Worm (Caenorhabditis elegans) whole organism, young adult: ENCODE measurements around the gene ndub-3.

Source experiments
- B0019.2 ChIP-seq: fragments of 200-800 bp; sonication (Bioruptor generic); conservative IDR thresholded peaks from 2 replicates; pipeline ENCODE4 v1.3.6; 2022; ENCODE audit warnings: missing genetic modification reagents, missing genetic modification characterization, missing compliant biosample characterization
- F33H1.4 ChIP-seq: fragments of 200-800 bp; sonication (Bioruptor generic); IDR thresholded peaks from 2 replicates; pipeline ENCODE4 v1.3.6; 2022; ENCODE audit warnings: missing genetic modification reagents, missing genetic modification characterization, missing compliant biosample characterization
- F37B4.10 ChIP-seq: fragments of 200-800 bp; sonication (Bioruptor generic); IDR thresholded peaks from 2 replicates; pipeline ENCODE4 v1.3.6; 2022; ENCODE audit warnings: missing genetic modification characterization, missing compliant biosample characterization
- F39B2.1 ChIP-seq: fragments of 200-800 bp; sonication (Bioruptor generic); IDR thresholded peaks from 2 replicates; pipeline ENCODE4 v1.3.6; 2022; ENCODE audit warnings: missing genetic modification reagents, missing genetic modification characterization, missing compliant biosample characterization
- F55B11.4 ChIP-seq: sonication (generic microtip); optimal IDR thresholded peaks from 2 replicates; lab custom pipeline; 2016; ENCODE audit warnings: missing compliant biosample characterization, missing genetic modification characterization, borderline replicate concordance; ENCODE audit not compliant: insufficient read depth
- F57A8.1 ChIP-seq: fragments of 200-800 bp; sonication (Bioruptor generic); optimal IDR thresholded peaks from 2 replicates; lab custom pipeline; 2018; ENCODE audit warnings: mild to moderate bottlenecking, missing genetic modification characterization, moderate library complexity, missing compliant biosample characterization
- K11D2.4 ChIP-seq: fragments of 200-800 bp; sonication (Bioruptor generic); IDR thresholded peaks from 2 replicates; pipeline ENCODE4 v1.3.6; 2022; ENCODE audit warnings: missing genetic modification reagents, missing genetic modification characterization, missing compliant biosample characterization
- Y53F4B.3 ChIP-seq: fragments of 200-800 bp; sonication (Bioruptor generic); IDR thresholded peaks from 2 replicates; pipeline ENCODE4 v1.3.6; 2022; ENCODE audit warnings: missing genetic modification reagents, missing genetic modification characterization, missing compliant biosample characterization
- Y67H2A.10 ChIP-seq: fragments of 200-800 bp; sonication (Bioruptor generic); conservative IDR thresholded peaks from 2 replicates; pipeline ENCODE4 v1.3.6; 2022; ENCODE audit warnings: missing genetic modification reagents, missing genetic modification characterization, missing compliant biosample characterization
- Y79H2A.3 ChIP-seq: fragments of 200-800 bp; sonication (Bioruptor generic); conservative IDR thresholded peaks from 2 replicates; pipeline ENCODE4 v1.3.6; 2022; ENCODE audit warnings: missing genetic modification reagents, missing genetic modification characterization, missing compliant biosample characterization
- ama-1 ChIP-seq, 3 experiments: fragments of 150-350 bp in 1 of 3; sonication (generic microtip) in 2 of 3; optimal IDR thresholded peaks; 2 replicates each; lab custom pipeline; 2014 to 2018; ENCODE audit warnings: missing biosample characterization in 2 of 3, missing genetic modification characterization in 2 of 3, missing genetic modification reagents in 2 of 3
- atf-7 ChIP-seq: sonication (generic microtip); optimal IDR thresholded peaks from 2 replicates; lab custom pipeline; 2017; ENCODE audit warnings: mild to moderate bottlenecking, missing genetic modification characterization, missing compliant biosample characterization
- athp-1 ChIP-seq: sonication (generic microtip); optimal IDR thresholded peaks from 2 replicates; lab custom pipeline; 2017; ENCODE audit warnings: mild to moderate bottlenecking, missing genetic modification characterization, missing compliant biosample characterization
- bed-1 ChIP-seq: fragments of 200-800 bp; sonication (Bioruptor generic); IDR thresholded peaks from 2 replicates; pipeline ENCODE4 v1.3.6; 2022; ENCODE audit warnings: missing genetic modification reagents, missing genetic modification characterization, missing compliant biosample characterization
- ccch-3 ChIP-seq: fragments of 200-800 bp; sonication (Bioruptor generic); optimal IDR thresholded peaks from 2 replicates; lab custom pipeline; 2018; ENCODE audit warnings: mild to moderate bottlenecking, missing genetic modification characterization, missing compliant biosample characterization
- ceh-40 ChIP-seq: fragments of 200-800 bp; sonication (Bioruptor generic); IDR thresholded peaks from 2 replicates; pipeline ENCODE4 v1.3.6; 2022; ENCODE audit warnings: missing genetic modification characterization, missing compliant biosample characterization
- ceh-58 ChIP-seq: fragments of 200-800 bp; sonication (Bioruptor generic); IDR thresholded peaks from 2 replicates; pipeline ENCODE4 v1.3.6; 2022; ENCODE audit warnings: missing genetic modification characterization, missing compliant biosample characterization
- ceh-79 ChIP-seq: sonication (generic microtip); optimal IDR thresholded peaks from 2 replicates; lab custom pipeline; 2017; ENCODE audit warnings: mild to moderate bottlenecking, missing genetic modification characterization, missing compliant biosample characterization
- chd-7 ChIP-seq: sonication (generic microtip); optimal IDR thresholded peaks from 2 replicates; lab custom pipeline; 2016; ENCODE audit warnings: mild to moderate bottlenecking, missing genetic modification characterization, moderate library complexity, missing compliant biosample characterization
- dox-1 ChIP-seq: fragments of 200-800 bp; sonication (Bioruptor generic); IDR thresholded peaks from 2 replicates; pipeline ENCODE4 v1.3.6; 2022; ENCODE audit warnings: missing genetic modification reagents, missing genetic modification characterization, missing compliant biosample characterization
- efl-1 ChIP-seq: fragments of 150-350 bp; optimal IDR thresholded peaks from 2 replicates; lab custom pipeline; 2014; ENCODE audit warnings: missing biosample characterization, missing genetic modification reagents, missing genetic modification characterization
- hmg-1.2 ChIP-seq: fragments of 200-800 bp; sonication (Bioruptor generic); IDR thresholded peaks from 2 replicates; pipeline ENCODE4 v1.3.6; 2022; ENCODE audit warnings: missing genetic modification reagents, missing genetic modification characterization, missing compliant biosample characterization
- hsf-1 ChIP-seq: fragments of 200-800 bp; sonication (Bioruptor generic); IDR thresholded peaks from 2 replicates; pipeline ENCODE4 v1.3.6; 2022; ENCODE audit warnings: missing genetic modification reagents, missing genetic modification characterization, missing compliant biosample characterization
- lin-40 ChIP-seq: sonication (generic microtip); optimal IDR thresholded peaks from 2 replicates; lab custom pipeline; 2016; ENCODE audit warnings: missing genetic modification characterization, mild to moderate bottlenecking, missing compliant biosample characterization, missing genotype, missing genetic modification reagents
- lir-1 ChIP-seq: fragments of 200-800 bp; sonication (Bioruptor generic); conservative IDR thresholded peaks from 2 replicates; pipeline ENCODE4 v1.3.6; 2022; ENCODE audit warnings: missing genetic modification reagents, missing genetic modification characterization, missing compliant biosample characterization
- madf-3 ChIP-seq: fragments of 200-800 bp; sonication (Bioruptor generic); IDR thresholded peaks from 2 replicates; pipeline ENCODE4 v1.3.6; 2022; ENCODE audit warnings: missing genetic modification reagents, missing genetic modification characterization, missing compliant biosample characterization
- mcd-1 ChIP-seq: fragments of 200-800 bp; sonication (Bioruptor generic); IDR thresholded peaks from 2 replicates; pipeline ENCODE4 v1.3.6; 2022; ENCODE audit warnings: missing genetic modification reagents, missing genetic modification characterization, missing compliant biosample characterization
- mel-28 ChIP-seq: sonication (generic microtip); optimal IDR thresholded peaks from 2 replicates; lab custom pipeline; 2016; ENCODE audit warnings: borderline replicate concordance, mild to moderate bottlenecking, missing genetic modification characterization, missing compliant biosample characterization
- nfya-1 ChIP-seq: sonication (generic microtip); optimal IDR thresholded peaks from 2 replicates; lab custom pipeline; 2017; ENCODE audit warnings: antibody characterized with exemption, missing compliant biosample characterization, missing genetic modification characterization, borderline replicate concordance; ENCODE audit not compliant: insufficient read depth
- nhr-120 ChIP-seq: fragments of 200-800 bp; sonication (Bioruptor generic); IDR thresholded peaks from 2 replicates; pipeline ENCODE4 v1.3.6; 2022; ENCODE audit warnings: missing genetic modification characterization, missing compliant biosample characterization
- rcor-1 ChIP-seq: fragments of 200-800 bp; sonication (Bioruptor generic); IDR thresholded peaks from 2 replicates; pipeline ENCODE4 v1.3.6; 2022; ENCODE audit warnings: missing genetic modification reagents, missing genetic modification characterization, missing compliant biosample characterization
- rec-8 ChIP-seq, 2 experiments: sonication (generic microtip); optimal IDR thresholded peaks; 2 replicates each; lab custom pipeline; 2016; ENCODE audit warnings: mild to moderate bottlenecking in 2 of 2, missing genetic modification characterization in 2 of 2, missing genetic modification reagents in 2 of 2, missing genotype in 2 of 2, missing biosample characterization in 1 of 2, missing compliant biosample characterization in 1 of 2, moderate library complexity in 1 of 2
- sea-2 ChIP-seq: fragments of 200-800 bp; sonication (Bioruptor generic); IDR thresholded peaks from 2 replicates; pipeline ENCODE4 v1.3.6; 2022; ENCODE audit warnings: missing genetic modification characterization, missing compliant biosample characterization
- snpc-4 ChIP-seq, 5 experiments: fragments of 150-350 bp in 1 of 5; sonication (generic microtip) in 4 of 5; optimal IDR thresholded peaks; 2 replicates each; lab custom pipeline; 2014 to 2018; ENCODE audit warnings: missing genetic modification characterization in 5 of 5, missing biosample characterization in 3 of 5, antibody characterized with exemption in 2 of 5, mild to moderate bottlenecking in 2 of 5, missing compliant biosample characterization in 2 of 5, missing genotype in 2 of 5, moderate library complexity in 2 of 5, missing genetic modification reagents in 1 of 5
- ztf-18 ChIP-seq: sonication (generic microtip); optimal IDR thresholded peaks from 2 replicates; lab custom pipeline; 2016; ENCODE audit warnings: missing genotype, mild to moderate bottlenecking, missing genetic modification characterization, missing compliant biosample characterization
- ztf-26 ChIP-seq: sonication (generic microtip); optimal IDR thresholded peaks from 2 replicates; lab custom pipeline; 2017; ENCODE audit warnings: missing genetic modification characterization, missing compliant biosample characterization

ndub-3 gene

ce11 chrII:8951270-8951669 lies 13.4 kb downstream of the ndub-3 start:
- TF ChIP-seq chd-7 (no peak), ccch-3 (no peak), lir-1 (no peak), F37B4.10 (GFP tag; lab: Robert Waterston, UW) (no peak), atf-7 (tag; lab: Kevin White, UChicago) (no peak), Y67H2A.10 (no peak), K11D2.4 (GFP tag; lab: Robert Waterston, UW) (no peak)
- TF ChIP-seq, all 124 proteins: peak for 0

ce11 chrII:8948640-8949039 lies 16.1 kb downstream of the ndub-3 start:
- TF ChIP-seq dox-1 = no peak
- TF ChIP-seq efl-1 (GFP tag; lab: Kevin White, UChicago) = no peak
- TF ChIP-seq madf-3 = no peak
- no peak for TF ChIP-seq rec-8 (tag; optimal IDR thresholded peaks at IDR 0.05; lab: Kevin White, UChicago)
- no peak for TF ChIP-seq nhr-120 (GFP tag; lab: Robert Waterston, UW)
- no peak for TF ChIP-seq lin-40 (tag; lab: Kevin White, UChicago)
- TF ChIP-seq ceh-79 (tag; lab: Kevin White, UChicago) = no peak
- no peak for TF ChIP-seq hsf-1 (GFP tag; lab: Robert Waterston, UW)
- TF ChIP-seq K11D2.4 (GFP tag; lab: Robert Waterston, UW) = no peak
- no peak for TF ChIP-seq mel-28 (tag; lab: Kevin White, UChicago)
- no peak for TF ChIP-seq ceh-58 (GFP tag; lab: Robert Waterston, UW)
- TF ChIP-seq bed-1 (GFP tag; lab: Robert Waterston, UW) = no peak
- no peak for TF ChIP-seq Y53F4B.3 (GFP tag; lab: Robert Waterston, UW)

ce11 chrII:8947391-8947790 lies 17.3 kb downstream of the ndub-3 start, which contains the start of gene cutl-15:
TSS of gene cutl-15 (minus strand) at chrII:8947688.
- no peak for TF ChIP-seq ama-1 (optimal IDR thresholded peaks at IDR 0.05; lab: Kevin White, UChicago)
- no peak for TF ChIP-seq ama-1 (GFP tag; optimal IDR thresholded peaks at IDR 0.05; lab: Kevin White, UChicago)
- no peak for TF ChIP-seq ztf-18
- no peak for TF ChIP-seq F39B2.1 (GFP tag; lab: Robert Waterston, UW)
- no peak for TF ChIP-seq ceh-40 (GFP tag; lab: Robert Waterston, UW)
- no peak for TF ChIP-seq dox-1
- no peak for TF ChIP-seq sea-2 (GFP tag; lab: Robert Waterston, UW)
- no peak for TF ChIP-seq hmg-1.2
- no peak for TF ChIP-seq athp-1
- TF ChIP-seq nfya-1 = no peak
- no peak for TF ChIP-seq B0019.2 (GFP tag; lab: Robert Waterston, UW)
- no peak for TF ChIP-seq mcd-1 (GFP tag; lab: Robert Waterston, UW)
- no peak for TF ChIP-seq F55B11.4
- no peak for TF ChIP-seq F57A8.1 (GFP tag; lab: Kevin White, UChicago)
- TF ChIP-seq rcor-1 (GFP tag; lab: Robert Waterston, UW) = no peak; the same call in 1 of the 2 replicates
- TF ChIP-seq snpc-4 (GFP tag; optimal IDR thresholded peaks at IDR 0.05; lab: Kevin White, UChicago) = no peak
- TF ChIP-seq snpc-4 (tag; optimal IDR thresholded peaks at IDR 0.05; lab: Kevin White, UChicago) = no peak
- no peak for TF ChIP-seq mel-28 (tag; lab: Kevin White, UChicago)
- no peak for TF ChIP-seq ztf-26 (tag; lab: Kevin White, UChicago)
- TF ChIP-seq F33H1.4 (GFP tag; lab: Robert Waterston, UW) = no peak
- TF ChIP-seq Y79H2A.3 (GFP tag; lab: Robert Waterston, UW) = no peak
